Worm (Caenorhabditis elegans) whole organism, mixed stage, embryonic: ENCODE results near the gene F54E4.2.

Source experiments
- M03D4.4 ChIP-seq: sonication (generic microtip); optimal IDR thresholded peaks from 2 replicates; lab custom pipeline; 2017; ENCODE audit warnings: mild to moderate bottlenecking, missing genetic modification characterization, missing compliant biosample characterization
- bed-3 ChIP-seq: fragments of 200-800 bp; sonication (Bioruptor generic); optimal IDR thresholded peaks from 3 replicates; lab custom pipeline; 2018; ENCODE audit warnings: mild to moderate bottlenecking, missing genetic modification characterization, moderate library complexity, missing compliant biosample characterization
- blmp-1 ChIP-seq: fragments of 150-350 bp; optimal IDR thresholded peaks from 2 replicates; lab custom pipeline; 2014; ENCODE audit warnings: missing biosample characterization, missing genetic modification characterization
- ceh-83 ChIP-seq: fragments of 200-800 bp; sonication (Bioruptor generic); optimal IDR thresholded peaks from 2 replicates; lab custom pipeline; 2018; ENCODE audit warnings: mild to moderate bottlenecking, missing genetic modification characterization, missing compliant biosample characterization
- ces-1 ChIP-seq: fragments of 150-350 bp; optimal IDR thresholded peaks from 2 replicates; lab custom pipeline; 2014; ENCODE audit warnings: missing biosample characterization, missing genetic modification reagents, missing genetic modification characterization
- cnd-1 ChIP-seq: fragments of 200-800 bp; sonication (Bioruptor generic); optimal IDR thresholded peaks from 2 replicates; lab custom pipeline; 2018; ENCODE audit warnings: mild to moderate bottlenecking, missing genetic modification characterization, missing compliant biosample characterization
- elt-1 ChIP-seq: sonication (generic microtip); optimal IDR thresholded peaks from 2 replicates; lab custom pipeline; 2017; ENCODE audit warnings: missing genetic modification characterization, mild to moderate bottlenecking, missing compliant biosample characterization, antibody characterized with exemption, moderate library complexity, borderline replicate concordance; ENCODE audit not compliant: insufficient read depth
- elt-3 ChIP-seq: fragments of 150-350 bp; optimal IDR thresholded peaks from 2 replicates; lab custom pipeline; 2014; ENCODE audit warnings: missing biosample characterization, missing genetic modification characterization
- flh-1 ChIP-seq: fragments of 200-800 bp; sonication (Bioruptor generic); optimal IDR thresholded peaks from 2 replicates; lab custom pipeline; 2018; ENCODE audit warnings: mild to moderate bottlenecking, missing genetic modification characterization, moderate library complexity, missing compliant biosample characterization
- ham-2 ChIP-seq: fragments of 200-800 bp; sonication (Bioruptor generic); optimal IDR thresholded peaks from 2 replicates; lab custom pipeline; 2018; ENCODE audit warnings: mild to moderate bottlenecking, missing genetic modification characterization, missing compliant biosample characterization
- hlh-1 ChIP-seq: fragments of 150-350 bp; optimal IDR thresholded peaks from 2 replicates; lab custom pipeline; 2014; ENCODE audit warnings: missing biosample characterization, missing genetic modification reagents, missing genetic modification characterization
- lin-13 ChIP-seq: fragments of 150-350 bp; optimal IDR thresholded peaks from 2 replicates; lab custom pipeline; 2014; ENCODE audit warnings: missing biosample characterization, missing genetic modification characterization
- lin-32 ChIP-seq: fragments of 200-800 bp; sonication (Bioruptor generic); optimal IDR thresholded peaks from 2 replicates; lab custom pipeline; 2018; ENCODE audit warnings: mild to moderate bottlenecking, missing genetic modification characterization, missing compliant biosample characterization
- mab-5 ChIP-seq: fragments of 150-350 bp; optimal IDR thresholded peaks from 2 replicates; lab custom pipeline; 2014; ENCODE audit warnings: missing biosample characterization, missing genetic modification characterization
- mep-1 ChIP-seq: fragments of 150-350 bp; optimal IDR thresholded peaks from 2 replicates; lab custom pipeline; 2017; ENCODE audit warnings: missing biosample characterization, missing genetic modification reagents, missing genetic modification characterization, inconsistent platforms
- mls-2 ChIP-seq: sonication (generic microtip); optimal IDR thresholded peaks from 2 replicates; lab custom pipeline; 2016; ENCODE audit warnings: mild to moderate bottlenecking, missing genetic modification characterization, moderate library complexity, missing compliant biosample characterization
- nhr-12 ChIP-seq: fragments of 150-350 bp; optimal IDR thresholded peaks from 2 replicates; lab custom pipeline; 2014; ENCODE audit warnings: missing biosample characterization, missing genetic modification characterization
- nhr-2 ChIP-seq: fragments of 150-350 bp; optimal IDR thresholded peaks from 2 replicates; lab custom pipeline; 2014; ENCODE audit warnings: missing biosample characterization, missing genetic modification characterization
- nhr-237 ChIP-seq: fragments of 150-350 bp; optimal IDR thresholded peaks from 2 replicates; lab custom pipeline; 2014; ENCODE audit warnings: missing biosample characterization, missing genetic modification characterization
- nhr-76 ChIP-seq: sonication (generic microtip); optimal IDR thresholded peaks from 2 replicates; lab custom pipeline; 2017; ENCODE audit warnings: missing biosample characterization, missing genetic modification characterization
- pha-4 ChIP-seq: fragments of 150-350 bp; optimal IDR thresholded peaks from 2 replicates; lab custom pipeline; 2018; ENCODE audit warnings: missing biosample characterization, missing genetic modification reagents, missing genetic modification characterization
- sem-2 ChIP-seq: fragments of 200-800 bp; sonication (Bioruptor generic); optimal IDR thresholded peaks from 2 replicates; lab custom pipeline; 2018; ENCODE audit warnings: mild to moderate bottlenecking, missing genetic modification characterization, missing compliant biosample characterization
- snpc-4 ChIP-seq: fragments of 150-350 bp; optimal IDR thresholded peaks from 2 replicates; lab custom pipeline; 2014; ENCODE audit warnings: missing biosample characterization, missing genetic modification characterization
- sptf-1 ChIP-seq: sonication (generic microtip); optimal IDR thresholded peaks from 2 replicates; lab custom pipeline; 2017; ENCODE audit warnings: mild to moderate bottlenecking, missing genetic modification characterization, moderate library complexity, missing compliant biosample characterization
- tbx-8 ChIP-seq: fragments of 200-800 bp; sonication (Bioruptor generic); optimal IDR thresholded peaks from 2 replicates; lab custom pipeline; 2018; ENCODE audit warnings: mild to moderate bottlenecking, missing genetic modification characterization, moderate library complexity, missing compliant biosample characterization
- unc-120 ChIP-seq: sonication (generic microtip); optimal IDR thresholded peaks from 2 replicates; lab custom pipeline; 2017; ENCODE audit warnings: missing genetic modification characterization, missing compliant biosample characterization; ENCODE audit not compliant: poor library complexity, severe bottlenecking
- unc-39 ChIP-seq: fragments of 150-350 bp; optimal IDR thresholded peaks from 2 replicates; lab custom pipeline; 2014; ENCODE audit warnings: missing biosample characterization, missing genetic modification characterization
- unc-62 ChIP-seq: fragments of 150-350 bp; optimal IDR thresholded peaks from 2 replicates; lab custom pipeline; 2014; ENCODE audit warnings: missing biosample characterization, missing genetic modification reagents, missing genetic modification characterization
- zip-8 ChIP-seq: fragments of 150-350 bp; optimal IDR thresholded peaks from 2 replicates; lab custom pipeline; 2014; ENCODE audit warnings: missing biosample characterization, missing genetic modification characterization

The F54E4.2 gene

ce11 chrX:14628816-14629215 lies at the start of gene F54E4.2:
Gene F54E4.2, minus strand, starts transcription at chrX:14628916.
- no peak for TF ChIP-seq bed-3 (GFP tag; lab: Kevin White, UChicago)
- peak; percentile 34 for TF ChIP-seq zip-8 (tag; lab: Kevin White, UChicago)

DNA sequence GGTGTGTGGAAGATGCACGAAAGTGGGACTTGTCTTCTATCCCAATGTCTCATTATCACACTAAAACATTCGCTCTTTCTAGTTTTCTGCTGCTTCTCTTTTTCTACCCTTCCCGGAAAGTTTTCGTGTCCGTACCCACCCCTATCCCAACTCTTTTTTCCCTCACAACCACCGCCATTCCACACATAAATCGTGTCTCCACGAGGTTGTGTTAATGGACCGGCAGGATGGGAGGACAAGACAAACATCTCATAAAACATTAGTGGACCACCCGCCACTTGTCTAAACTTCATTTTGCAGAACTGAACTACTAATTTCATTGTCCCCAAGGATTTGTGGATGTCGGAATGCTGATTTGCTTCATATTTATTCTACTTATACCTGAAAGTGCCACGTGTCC lies 45.3 kb upstream of the F54E4.2 start, which contains the start of gene slt-1:
slt-1 (plus strand) TSS at position 301 of the 400 bp plus-strand sequence.
- TF ChIP-seq unc-120 (tag; lab: Kevin White, UChicago) (peak; percentile 32), nhr-12 (no peak), tbx-8 (GFP tag; lab: Kevin White, UChicago) (no peak), ceh-83 (GFP tag; lab: Kevin White, UChicago) (no peak)

DNA sequence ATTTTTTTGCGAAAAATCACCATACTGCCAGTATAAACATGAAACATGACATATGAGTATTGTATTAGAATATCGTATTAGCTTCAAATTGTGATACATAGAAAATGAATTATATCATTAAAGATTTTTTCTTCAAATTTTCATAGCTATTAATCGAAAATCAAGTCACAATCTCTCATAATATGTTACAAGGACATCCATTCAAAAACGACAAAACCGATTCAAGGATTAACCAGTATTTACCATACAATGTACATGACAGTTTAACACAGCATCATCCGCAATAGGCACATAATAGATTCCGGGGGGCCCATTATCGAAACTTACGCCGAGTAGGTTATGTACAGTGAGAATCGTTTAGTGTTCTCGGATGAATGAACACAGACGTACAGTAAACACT lies 42.6 kb upstream of the F54E4.2 start:
- TF ChIP-seq hlh-1 (tag; lab: Kevin White, UChicago) = no peak
- TF ChIP-seq blmp-1 = no peak
- TF ChIP-seq cnd-1 (tag; lab: Kevin White, UChicago) = no peak
- TF ChIP-seq mep-1 (tag; lab: Kevin White, UChicago) = no peak
- no peak for TF ChIP-seq nhr-237
- no peak for TF ChIP-seq mab-5 (tag; lab: Kevin White, UChicago)
- no peak for TF ChIP-seq lin-13 (tag; lab: Kevin White, UChicago)
- no peak for TF ChIP-seq mls-2 (tag; lab: Kevin White, UChicago)
- no peak for TF ChIP-seq flh-1 (GFP tag; lab: Kevin White, UChicago)
- no peak for TF ChIP-seq nhr-12
- no peak for TF ChIP-seq elt-3 (tag; lab: Kevin White, UChicago)

DNA sequence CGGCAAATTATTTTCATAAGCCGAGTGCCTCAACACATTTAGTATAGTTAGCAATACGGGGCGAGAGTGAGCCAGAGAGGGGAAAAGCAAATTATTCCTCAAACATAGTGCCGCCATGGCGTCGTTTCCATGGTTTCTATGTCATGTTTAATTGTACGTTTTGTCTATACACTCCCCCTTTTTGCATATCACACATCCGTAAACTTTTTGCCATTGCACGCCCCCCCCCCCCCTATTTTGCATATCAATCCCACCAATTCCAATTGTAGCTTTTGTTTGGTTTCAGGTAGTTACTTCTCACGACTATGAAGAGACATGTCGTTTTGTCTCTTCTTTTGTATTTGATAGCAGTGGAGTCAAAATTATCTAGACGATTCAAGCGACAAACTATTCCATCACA lies 35.3 kb upstream of the F54E4.2 start, which contains the start of gene C26G2.2:
C26G2.2 (plus strand) TSS at position 301 of the 400 bp plus-strand sequence.
- TF ChIP-seq nhr-2 (no peak), unc-39 (tag; lab: Kevin White, UChicago) (no peak), hlh-1 (tag; lab: Kevin White, UChicago) (no peak), sptf-1 (tag; lab: Kevin White, UChicago) (no peak), lin-32 (no peak), zip-8 (tag; lab: Kevin White, UChicago) (no peak)

ce11 chrX:14662460-14662859 lies 33.7 kb upstream of the F54E4.2 start:
- TF ChIP-seq snpc-4 (no peak), mls-2 (tag; lab: Kevin White, UChicago) (no peak), unc-62 (GFP tag; lab: Kevin White, UChicago) (no peak), unc-39 (tag; lab: Kevin White, UChicago) (no peak), nhr-12 (no peak), ces-1 (GFP tag; lab: Kevin White, UChicago) (peak; percentile 89)
- TF ChIP-seq, all 35 proteins: peak for 1

DNA sequence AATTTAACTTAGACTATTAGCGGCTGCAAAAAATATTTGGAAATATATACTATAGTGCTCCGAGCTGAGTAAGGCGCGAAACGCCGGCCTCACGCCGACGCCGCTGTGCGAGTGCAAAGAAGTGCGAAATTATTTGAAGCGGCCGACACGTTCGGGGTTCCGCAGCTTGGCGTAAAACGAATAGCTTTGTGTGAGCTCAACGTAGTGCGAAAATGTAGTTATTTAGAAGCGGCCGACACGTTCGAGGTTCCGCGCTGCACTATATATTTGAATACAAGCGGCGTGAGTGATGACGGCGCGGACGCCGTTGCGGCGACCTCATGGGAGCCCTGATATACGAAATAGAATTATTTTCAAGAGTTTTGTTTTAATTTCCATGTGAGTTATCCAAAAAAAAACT lies 33.2 kb upstream of the F54E4.2 start:
- TF ChIP-seq sem-2 (GFP tag; lab: Kevin White, UChicago) = no peak
- TF ChIP-seq cnd-1 (tag; lab: Kevin White, UChicago) = no peak
- no peak for TF ChIP-seq nhr-12
- no peak for TF ChIP-seq elt-3 (tag; lab: Kevin White, UChicago)
- no peak for TF ChIP-seq elt-1 (tag; lab: Kevin White, UChicago)
- TF ChIP-seq nhr-237 = no peak
- no peak for TF ChIP-seq nhr-76 (tag; lab: Kevin White, UChicago)
- TF ChIP-seq ham-2 (GFP tag; lab: Kevin White, UChicago) = no peak
- TF ChIP-seq lin-32 = no peak
- no peak for TF ChIP-seq bed-3 (GFP tag; lab: Kevin White, UChicago)
- no peak for TF ChIP-seq unc-62 (GFP tag; lab: Kevin White, UChicago)
- no peak for TF ChIP-seq lin-13 (tag; lab: Kevin White, UChicago)
- TF ChIP-seq M03D4.4 (tag; lab: Kevin White, UChicago) = no peak
- no peak for TF ChIP-seq snpc-4
- no peak for TF ChIP-seq unc-39 (tag; lab: Kevin White, UChicago)
- TF ChIP-seq pha-4 = no peak
- TF ChIP-seq ceh-83 (GFP tag; lab: Kevin White, UChicago) = no peak
- TF ChIP-seq hlh-1 (tag; lab: Kevin White, UChicago) = no peak
